Fruit fly (Drosophila melanogaster) whole organism, adult: ENCODE data around the gene CG7320.

Source experiments
- CG5204 ChIP-seq: fragments of 200-800 bp; sonication (Bioruptor generic); optimal IDR thresholded peaks from 2 replicates; lab custom pipeline; 2016; ENCODE audit warnings: missing biosample characterization, missing genetic modification characterization
- bab1 ChIP-seq: fragments of 200-800 bp; sonication (Bioruptor generic); optimal IDR thresholded peaks from 3 replicates; lab custom pipeline; 2019; ENCODE audit warnings: missing biosample characterization, mild to moderate bottlenecking, missing genetic modification characterization, moderate library complexity
- cic ChIP-seq: fragments of 200-800 bp; sonication (Bioruptor generic); optimal IDR thresholded peaks from 2 replicates; lab custom pipeline; 2017; ENCODE audit warnings: missing biosample characterization, mild to moderate bottlenecking, missing genetic modification characterization, moderate library complexity
- ovo ChIP-seq: fragments of 200-800 bp; sonication (Bioruptor generic); optimal IDR thresholded peaks from 2 replicates; lab custom pipeline; 2016; ENCODE audit warnings: missing biosample characterization, missing genetic modification characterization
- toe ChIP-seq: fragments of 200-800 bp; sonication (Bioruptor generic); optimal IDR thresholded peaks from 2 replicates; lab custom pipeline; 2016; ENCODE audit warnings: missing biosample characterization, missing genetic modification characterization

DNA sequence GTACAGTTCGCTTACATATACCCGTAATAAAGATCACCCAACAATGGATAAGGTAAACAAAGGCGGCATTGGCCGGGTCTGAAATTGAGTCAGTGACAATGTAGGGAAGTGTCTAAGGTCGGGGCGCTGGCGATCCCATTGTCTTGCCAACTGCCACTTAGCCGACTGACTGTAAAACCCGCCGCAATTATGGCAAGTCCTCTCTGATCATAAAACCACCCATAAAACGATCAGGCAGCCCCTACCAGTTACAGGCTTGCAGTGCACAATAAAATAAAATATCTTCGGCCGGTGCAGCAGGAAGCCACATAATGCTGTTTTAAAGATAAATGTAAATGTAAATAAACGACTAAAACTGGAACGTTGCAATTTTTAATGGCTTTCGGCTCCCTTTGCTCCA lies 27.6 kb upstream of the CG7320 start:
- TF ChIP-seq CG5204 (no peak), toe (no peak), ovo (no peak), cic (GFP tag; lab: Kevin White, UChicago) (no peak), bab1 (GFP tag; lab: Kevin White, UChicago) (no peak)
